Fruit fly (Drosophila melanogaster): Measurements from ENCODE around the gene Mdr65.

Mdr65 gene

dm6 chr3L:6256408-6257188 is 11.1 kb upstream of the Mdr65 start, which contains the start of gene Best2:
Gene Best2, minus strand, starts transcription at chr3L:6256665.
- no peak for TF ChIP-seq CTCF (optimal IDR thresholded peaks at IDR 0.05)
- TF ChIP-seq CG8478 (optimal IDR thresholded peaks at IDR 0.05) = no peak

DNA sequence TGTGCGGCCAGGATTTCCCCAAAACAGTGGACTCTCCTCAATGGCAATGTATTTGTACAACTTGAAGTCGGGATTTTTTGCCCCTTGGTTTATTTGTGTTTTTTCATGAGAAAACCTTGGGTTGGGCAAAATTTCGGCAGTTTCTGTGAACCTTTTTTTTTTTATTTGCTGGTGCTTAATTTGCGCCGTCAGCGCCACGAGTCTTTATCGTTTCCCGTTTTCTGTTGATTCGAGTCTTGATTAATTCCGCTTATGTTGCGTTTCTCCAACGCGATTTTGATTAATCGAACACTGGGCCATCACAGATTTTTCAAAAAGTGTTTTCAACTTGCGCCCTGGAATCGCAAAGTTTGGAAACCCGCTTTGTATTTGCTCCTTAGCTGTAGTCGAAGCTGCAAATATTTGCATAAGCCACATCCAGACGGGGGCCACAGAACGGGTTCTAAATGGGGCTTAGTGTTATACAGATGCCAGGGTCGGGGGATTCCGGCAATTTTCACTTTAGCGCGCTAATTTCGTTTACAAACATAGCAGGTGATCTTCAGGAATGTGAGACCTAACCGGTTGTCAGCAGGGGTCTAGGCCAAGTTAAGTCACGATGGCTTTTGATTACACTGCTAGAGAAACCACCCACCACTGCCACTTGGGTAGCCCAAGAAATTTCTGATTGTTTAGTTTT is 9.0 kb upstream of the Mdr65 start:
- TF ChIP-seq CTCF (optimal IDR thresholded peaks at IDR 0.05) = no peak
- no peak for TF ChIP-seq CG8478 (optimal IDR thresholded peaks at IDR 0.05)

DNA sequence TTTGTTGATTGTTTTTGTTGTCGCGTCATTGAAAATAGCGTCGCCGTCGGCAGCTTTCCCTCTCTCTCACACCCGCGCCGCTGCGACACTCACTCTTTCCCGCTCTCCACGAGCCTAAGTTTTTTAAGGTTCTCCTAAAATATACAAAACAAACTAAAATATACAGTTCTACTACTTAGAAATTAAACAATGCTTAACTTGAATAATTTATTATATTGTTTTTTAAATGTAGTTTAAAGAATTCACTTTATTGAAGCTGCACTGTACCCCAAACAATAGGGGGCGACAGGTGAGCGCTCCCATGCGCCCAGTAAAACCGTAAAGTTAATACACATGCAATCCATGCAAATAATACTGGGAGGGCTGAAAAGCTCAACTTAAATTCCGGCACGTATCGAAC is 8.2 kb upstream of the Mdr65 start:
- TF ChIP-seq CG8478 (optimal IDR thresholded peaks at IDR 0.05) (no peak), CTCF (optimal IDR thresholded peaks at IDR 0.05) (no peak)

dm6 chr3L:6249178-6250078 is 3.9 kb upstream of the Mdr65 start:
- no peak for TF ChIP-seq CTCF (optimal IDR thresholded peaks at IDR 0.05)
- no peak for TF ChIP-seq CG8478 (optimal IDR thresholded peaks at IDR 0.05)

DNA sequence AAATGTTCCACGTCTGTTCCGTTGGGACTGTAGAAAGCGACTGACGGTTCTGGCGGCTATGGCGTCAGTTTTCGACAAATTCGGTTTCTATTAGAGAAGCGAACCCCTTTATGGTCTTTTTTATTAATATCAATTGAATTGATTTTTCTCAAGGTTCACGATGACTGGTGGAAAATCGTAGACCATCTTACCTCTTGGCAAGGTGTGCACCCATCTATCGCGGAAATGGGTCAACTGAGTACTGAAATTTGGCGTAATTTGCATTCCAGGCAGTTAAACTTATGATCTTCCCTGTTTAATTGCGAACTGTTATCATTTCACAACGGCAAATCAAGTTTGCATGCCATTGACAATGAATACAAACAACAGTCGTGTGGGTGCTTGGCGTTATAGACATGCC is 5.6 kb downstream of the Mdr65 start, which contains the start of gene CG10226:
CG10226 (minus strand) TSS at position 101 of the 400 bp plus-strand sequence.
- TF ChIP-seq CTCF (optimal IDR thresholded peaks at IDR 0.05) (no peak), CG8478 (optimal IDR thresholded peaks at IDR 0.05) (no peak)

DNA sequence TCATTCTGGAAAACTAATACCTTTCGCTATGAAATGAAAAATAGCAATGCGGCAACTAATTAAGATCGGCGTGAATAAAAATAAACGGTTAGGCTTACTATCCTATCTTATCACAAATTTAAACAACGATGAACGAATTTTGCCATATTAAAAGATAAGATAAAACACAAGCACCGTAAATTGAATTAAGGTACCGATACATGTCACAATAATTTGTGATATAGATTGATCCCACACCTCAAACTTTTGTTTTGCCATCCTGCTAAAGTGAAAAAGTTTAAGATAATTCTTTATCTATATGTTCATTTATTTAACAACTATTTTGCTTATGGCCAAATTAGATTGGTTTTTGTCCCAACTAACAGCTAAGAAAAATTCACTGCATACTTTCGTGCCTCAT is 11.5 kb downstream of the Mdr65 start, which contains the start of gene CG42714:
CG42714 (minus strand) TSS at position 22 of the 400 bp plus-strand sequence.
- no peak for TF ChIP-seq CTCF (optimal IDR thresholded peaks at IDR 0.05)
- no peak for TF ChIP-seq CG8478 (optimal IDR thresholded peaks at IDR 0.05)

dm6 chr3L:6233281-6233680 is 12.3 kb downstream of the Mdr65 start, which contains the start of gene BG642312:
Gene BG642312, minus strand, starts transcription at chr3L:6233381.
- TF ChIP-seq CTCF (optimal IDR thresholded peaks at IDR 0.05) = no peak
- TF ChIP-seq CG8478 (optimal IDR thresholded peaks at IDR 0.05) = no peak

dm6 chr3L:6232261-6232660 is 13.3 kb downstream of the Mdr65 start, which contains the start of gene CG13299:
Gene CG13299, minus strand, starts transcription at chr3L:6232361.
- TF ChIP-seq CTCF (optimal IDR thresholded peaks at IDR 0.05) = no peak
- TF ChIP-seq CG8478 (optimal IDR thresholded peaks at IDR 0.05) = no peak

- TF ChIP-seq CTCF (optimal IDR thresholded peaks at IDR 0.05) = no peak
- TF ChIP-seq CG8478 (optimal IDR thresholded peaks at IDR 0.05) = no peak
Observed at dm6 chr3L:6220187-6220586, 25.4 kb downstream of the Mdr65 start, which contains the start of gene CG33946. Gene CG33946, plus strand, starts transcription at chr3L:6220578.

- TF ChIP-seq CTCF (optimal IDR thresholded peaks at IDR 0.05) (no peak), CG8478 (optimal IDR thresholded peaks at IDR 0.05) (no peak)
Observed at dm6 chr3L:6218517-6219155, 26.9 kb downstream of the Mdr65 start.

- TF ChIP-seq CG8478 (optimal IDR thresholded peaks at IDR 0.05) (no peak), CTCF (optimal IDR thresholded peaks at IDR 0.05) (peak in 1 of 2 experiments; percentile 11)
Observed at dm6 chr3L:6217806-6218205, 27.7 kb downstream of the Mdr65 start, which contains the start of gene LanA. Gene LanA, minus strand, starts transcription at chr3L:6218022.

DNA sequence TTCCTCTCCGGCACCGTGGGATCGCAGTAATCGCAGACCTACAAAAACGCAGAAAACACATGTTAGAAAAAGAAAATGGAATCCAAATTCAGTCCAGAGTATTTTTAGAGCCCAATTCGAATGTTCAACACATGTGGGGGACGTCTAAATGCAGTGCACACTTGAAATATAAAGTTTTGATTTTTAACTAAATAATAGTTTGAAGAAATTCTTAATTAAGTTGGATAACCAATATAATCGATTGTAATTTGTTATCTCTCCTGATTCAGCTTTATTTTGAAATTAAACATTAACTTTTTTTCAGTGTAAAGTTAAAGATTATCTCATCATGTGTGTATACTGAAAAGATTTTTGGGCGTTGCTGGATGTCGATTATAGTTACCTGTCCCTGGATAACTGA is 28.3 kb downstream of the Mdr65 start:
- no peak for TF ChIP-seq CTCF (optimal IDR thresholded peaks at IDR 0.05)
- TF ChIP-seq CG8478 (optimal IDR thresholded peaks at IDR 0.05) = no peak

- TF ChIP-seq CG8478 (optimal IDR thresholded peaks at IDR 0.05) (no peak), CTCF (optimal IDR thresholded peaks at IDR 0.05) (no peak)
Observed at dm6 chr3L:6216787-6217078, 28.8 kb downstream of the Mdr65 start.

DNA sequence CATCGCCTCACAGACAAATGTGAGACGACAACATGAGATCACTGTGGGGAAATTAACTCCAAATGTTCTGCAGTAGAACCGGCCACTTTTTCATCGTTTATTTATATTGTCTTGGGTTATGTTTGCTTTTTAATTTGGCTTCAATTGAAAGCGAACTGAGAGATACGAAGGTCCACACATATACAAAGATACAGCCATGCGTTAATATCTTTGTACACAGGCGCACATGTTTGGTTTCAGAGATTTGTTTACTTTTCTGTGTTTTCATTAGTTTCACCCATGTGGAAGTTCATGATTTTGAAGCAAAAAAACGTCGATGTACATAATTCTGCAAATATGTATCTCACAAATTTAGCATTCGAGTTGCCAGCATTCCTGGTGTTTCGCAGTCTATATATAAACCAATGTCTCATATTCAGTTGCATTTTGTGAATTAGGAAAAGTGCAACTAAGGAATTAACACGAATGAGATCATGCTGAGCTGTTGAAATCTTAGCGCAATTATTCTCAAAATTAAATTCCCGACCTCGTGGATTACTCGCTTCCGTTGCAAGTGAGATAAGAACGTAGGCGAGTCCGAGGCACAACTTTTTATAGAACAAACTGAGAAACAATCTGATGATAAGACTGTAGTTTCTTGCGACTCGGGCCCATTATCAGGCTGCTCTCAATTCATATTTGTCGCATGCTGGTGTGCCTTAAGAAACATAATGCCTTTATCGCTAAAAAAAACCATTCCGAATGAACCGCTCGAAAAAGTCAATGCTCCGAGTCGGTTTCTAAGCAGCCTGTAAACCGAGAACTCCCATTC is 29.4 kb downstream of the Mdr65 start:
- no peak for TF ChIP-seq CG8478 (optimal IDR thresholded peaks at IDR 0.05)
- TF ChIP-seq CTCF (optimal IDR thresholded peaks at IDR 0.05) = no peak

All from S2 (cell line).